Worm (Caenorhabditis elegans): ENCODE results near the gene C02E7.8.

The C02E7.8 gene

ce11 chrV:4870627-4871026 is 50.0 kb downstream of the C02E7.8 start:
- TF ChIP-seq flt-1 (GFP tag; IDR thresholded peaks at IDR 0.05), result no peak
- no peak for TF ChIP-seq pes-1 (GFP tag; IDR thresholded peaks at IDR 0.05)
- TF ChIP-seq hnd-1 (tag; optimal IDR thresholded peaks at IDR 0.05), result no peak
- no peak for TF ChIP-seq scrt-1 (GFP tag; IDR thresholded peaks at IDR 0.05)
- no peak for TF ChIP-seq tbx-11 (GFP tag; IDR thresholded peaks at IDR 0.05)
- TF ChIP-seq hmg-4 (GFP tag; optimal IDR thresholded peaks at IDR 0.05), result no peak
- no peak for TF ChIP-seq ceh-36 (tag; optimal IDR thresholded peaks at IDR 0.05)
- TF ChIP-seq ets-7 (tag; optimal IDR thresholded peaks at IDR 0.05), result no peak
- no peak for TF ChIP-seq tra-4 (tag; optimal IDR thresholded peaks at IDR 0.05)
- no peak for TF ChIP-seq ceh-13 (GFP tag; optimal IDR thresholded peaks at IDR 0.05)
- TF ChIP-seq sea-1 (GFP tag; conservative IDR thresholded peaks at IDR 0.05), result no peak
- no peak for TF ChIP-seq aly-1 (tag; optimal IDR thresholded peaks at IDR 0.05)
- no peak for TF ChIP-seq B0310.2 (tag; optimal IDR thresholded peaks at IDR 0.05)
- no peak for TF ChIP-seq tbx-37 (GFP tag; conservative IDR thresholded peaks at IDR 0.05)
- no peak for TF ChIP-seq F13C5.2 (tag; optimal IDR thresholded peaks at IDR 0.05)
- no peak for TF ChIP-seq ama-1 (optimal IDR thresholded peaks at IDR 0.05)
- no peak for TF ChIP-seq hmbx-1 (tag; optimal IDR thresholded peaks at IDR 0.05)

All from whole organism, early embryonic.